Fruit fly (Drosophila melanogaster) whole organism, wandering third instar larva: Measurements from ENCODE around the gene CG10353.

Experiments used
- Abd-B ChIP-seq: fragments of >200 bp; optimal IDR thresholded peaks from 2 replicates; lab custom pipeline; 2017; ENCODE audit warnings: missing biosample characterization, missing genetic modification characterization
- CG32264 ChIP-seq: fragments of 200-800 bp; sonication (Bioruptor generic); optimal IDR thresholded peaks from 2 replicates; lab custom pipeline; 2016; ENCODE audit warnings: missing biosample characterization, missing genetic modification characterization
- CG9705 ChIP-seq: fragments of 200-800 bp; sonication (Bioruptor generic); optimal IDR thresholded peaks from 2 replicates; lab custom pipeline; 2018; ENCODE audit warnings: missing biosample characterization, mild to moderate bottlenecking, missing genetic modification characterization
- CrebA ChIP-seq: fragments of 200-800 bp; sonication (Bioruptor generic); optimal IDR thresholded peaks from 2 replicates; lab custom pipeline; 2016; ENCODE audit warnings: missing biosample characterization, mild to moderate bottlenecking, missing genetic modification characterization, borderline replicate concordance
- Dfd ChIP-seq: fragments of >200 bp; optimal IDR thresholded peaks from 2 replicates; lab custom pipeline; 2017; ENCODE audit warnings: missing biosample characterization, missing genetic modification characterization
- Dif ChIP-seq: fragments of 200-275, 200-300 bp; sonication (Bioruptor generic); optimal IDR thresholded peaks from 2 replicates; lab custom pipeline; 2018; ENCODE audit warnings: missing biosample characterization, missing genetic modification characterization; ENCODE audit not compliant: partially characterized antibody
- GATAd ChIP-seq: sonication (Bioruptor generic); optimal IDR thresholded peaks from 2 replicates; lab custom pipeline; 2016; ENCODE audit warnings: missing biosample characterization, missing genetic modification characterization
- HLH106 ChIP-seq: fragments of 200-800 bp; optimal IDR thresholded peaks from 3 replicates; lab custom pipeline; 2019; ENCODE audit warnings: missing biosample characterization, mild to moderate bottlenecking, missing genetic modification characterization, moderate library complexity
- Hnf4 ChIP-seq: fragments of 200-800 bp; sonication (Bioruptor generic); optimal IDR thresholded peaks from 2 replicates; lab custom pipeline; 2016; ENCODE audit warnings: missing biosample characterization, mild to moderate bottlenecking, missing genetic modification characterization
- Hr78 ChIP-seq: fragments of >200 bp; optimal IDR thresholded peaks from 2 replicates; lab custom pipeline; 2017; ENCODE audit warnings: missing biosample characterization, missing genetic modification characterization
- Hr83 ChIP-seq: fragments of 200-300 bp; sonication (Bioruptor generic); optimal IDR thresholded peaks from 2 replicates; lab custom pipeline; 2016; ENCODE audit warnings: missing biosample characterization, mild to moderate bottlenecking, missing genetic modification characterization, moderate library complexity; ENCODE audit not compliant: poor library complexity, severe bottlenecking
- Jra ChIP-seq: sonication (Bioruptor generic); optimal IDR thresholded peaks from 2 replicates; lab custom pipeline; 2016; ENCODE audit warnings: missing biosample characterization, missing genetic modification characterization
- Mio ChIP-seq: sonication (Bioruptor generic); optimal IDR thresholded peaks from 2 replicates; lab custom pipeline; 2016; ENCODE audit warnings: missing biosample characterization, missing genetic modification characterization
- Myc ChIP-seq: fragments of >200 bp; optimal IDR thresholded peaks from 2 replicates; lab custom pipeline; 2017
- N ChIP-seq: fragments of >200 bp; optimal IDR thresholded peaks from 2 replicates; lab custom pipeline; 2018; ENCODE audit warnings: missing biosample characterization, missing external identifiers, missing genetic modification characterization
- OdsH ChIP-seq: fragments of 200-800 bp; sonication (Bioruptor generic); optimal IDR thresholded peaks from 2 replicates; lab custom pipeline; 2016; ENCODE audit warnings: missing biosample characterization, mild to moderate bottlenecking, missing genetic modification characterization
- Rel ChIP-seq, 2 experiments: fragments of 200-800 bp; sonication (Bioruptor generic) in 1 of 2; optimal IDR thresholded peaks; 2 replicates in 1 of 2; 3 replicates in 1 of 2; lab custom pipeline; 2016 to 2019; ENCODE audit warnings: mild to moderate bottlenecking in 2 of 2, missing biosample characterization in 2 of 2, missing genetic modification characterization in 2 of 2, moderate library complexity in 1 of 2
- Sp1 ChIP-seq: fragments of 200-800 bp; sonication (Bioruptor generic); optimal IDR thresholded peaks from 3 replicates; lab custom pipeline; 2019; ENCODE audit warnings: missing biosample characterization, mild to moderate bottlenecking, missing genetic modification characterization, moderate library complexity
- Vsx2 ChIP-seq: fragments of 200-300, 225-300 bp; sonication (Bioruptor generic); optimal IDR thresholded peaks from 2 replicates; lab custom pipeline; 2018; ENCODE audit warnings: missing biosample characterization, missing genetic modification characterization; ENCODE audit not compliant: partially characterized antibody
- br ChIP-seq: fragments of 200-800 bp; sonication (Bioruptor generic); optimal IDR thresholded peaks from 2 replicates; lab custom pipeline; 2016; ENCODE audit warnings: missing biosample characterization, missing genetic modification characterization
- brk ChIP-seq: fragments of 200-800 bp; sonication (Bioruptor generic); optimal IDR thresholded peaks from 2 replicates; lab custom pipeline; 2016; ENCODE audit warnings: missing biosample characterization, mild to moderate bottlenecking, missing genetic modification characterization
- dl ChIP-seq, 2 experiments: fragments of 175-275, 200-275 bp in 1 of 2; fragments of 200-275 bp in 1 of 2; sonication (Bioruptor generic); optimal IDR thresholded peaks; lab custom pipeline; 2018; ENCODE audit warnings: mild to moderate bottlenecking in 2 of 2, missing biosample characterization in 2 of 2, missing genetic modification characterization in 2 of 2, moderate library complexity in 2 of 2; ENCODE audit not compliant: partially characterized antibody in 2 of 2, insufficient read depth in 1 of 2
- dmrt93B ChIP-seq: fragments of 200-800 bp; sonication (Bioruptor generic); optimal IDR thresholded peaks from 2 replicates; lab custom pipeline; 2018; ENCODE audit warnings: missing biosample characterization, mild to moderate bottlenecking, missing genetic modification characterization
- dsf ChIP-seq: sonication (Bioruptor generic); optimal IDR thresholded peaks from 2 replicates; lab custom pipeline; 2016; ENCODE audit warnings: missing biosample characterization, missing genetic modification characterization, borderline replicate concordance
- ey ChIP-seq: fragments of 200-800 bp; sonication (Bioruptor generic); optimal IDR thresholded peaks from 2 replicates; lab custom pipeline; 2016; ENCODE audit warnings: missing biosample characterization, missing genetic modification characterization
- foxo ChIP-seq, 2 experiments: fragments of 200-800 bp; sonication (Bioruptor generic); optimal IDR thresholded peaks; 2 replicates in 1 of 2; 3 replicates in 1 of 2; lab custom pipeline; 2016 to 2017; ENCODE audit warnings: missing biosample characterization in 2 of 2, missing genetic modification characterization in 2 of 2
- fru ChIP-seq: fragments of 200-800 bp; sonication (Bioruptor generic); optimal IDR thresholded peaks from 3 replicates; lab custom pipeline; 2016; ENCODE audit warnings: missing biosample characterization, mild to moderate bottlenecking, missing genetic modification characterization
- h ChIP-seq: fragments of 200-800 bp; sonication (Bioruptor generic); optimal IDR thresholded peaks from 3 replicates; lab custom pipeline; 2016; ENCODE audit warnings: missing biosample characterization, mild to moderate bottlenecking, missing genetic modification characterization
- jim ChIP-seq: fragments of 175-275, 200-325 bp; sonication (Bioruptor generic); optimal IDR thresholded peaks from 2 replicates; lab custom pipeline; 2016; ENCODE audit warnings: missing biosample characterization, mild to moderate bottlenecking, missing genetic modification characterization
- lola ChIP-seq: fragments of >200 bp; optimal IDR thresholded peaks from 2 replicates; lab custom pipeline; 2017; ENCODE audit warnings: missing biosample characterization, missing genetic modification characterization
- pan ChIP-seq: fragments of >200 bp; optimal IDR thresholded peaks from 2 replicates; lab custom pipeline; 2017
- psq ChIP-seq: fragments of 200-800 bp; sonication (Bioruptor generic); optimal IDR thresholded peaks from 3 replicates; lab custom pipeline; 2017; ENCODE audit warnings: missing biosample characterization, mild to moderate bottlenecking, missing genetic modification characterization, moderate library complexity
- rgr ChIP-seq: fragments of 200-800 bp; sonication (Bioruptor generic); optimal IDR thresholded peaks from 3 replicates; lab custom pipeline; 2016; ENCODE audit warnings: missing biosample characterization, mild to moderate bottlenecking, missing genetic modification characterization
- sage ChIP-seq: fragments of 200-800 bp; sonication (Bioruptor generic); optimal IDR thresholded peaks from 2 replicates; lab custom pipeline; 2016; ENCODE audit warnings: missing biosample characterization, mild to moderate bottlenecking, missing genetic modification characterization
- sv ChIP-seq: fragments of 200-800 bp; sonication (Bioruptor generic); optimal IDR thresholded peaks from 3 replicates; lab custom pipeline; 2016; ENCODE audit warnings: missing biosample characterization, missing genetic modification characterization
- tai ChIP-seq: sonication (Bioruptor generic); optimal IDR thresholded peaks from 2 replicates; lab custom pipeline; 2016; ENCODE audit warnings: missing biosample characterization, missing genetic modification characterization
- usp ChIP-seq: fragments of >200 bp; optimal IDR thresholded peaks from 2 replicates; lab custom pipeline; 2017; ENCODE audit warnings: missing biosample characterization, missing genetic modification characterization
- woc ChIP-seq: sonication (Bioruptor generic); optimal IDR thresholded peaks from 2 replicates; lab custom pipeline; 2016; ENCODE audit warnings: missing biosample characterization, mild to moderate bottlenecking, missing genetic modification characterization

CG10353 gene

dm6 chrX:11886976-11887375, at the start of gene CG10353, which contains the start of gene SelG:
Gene CG10353, minus strand, starts transcription at chrX:11887162.
Gene SelG, plus strand, starts transcription at chrX:11887284.
- no peak for TF ChIP-seq Dif (GFP tag; lab: Kevin White, UChicago)
- no peak for TF ChIP-seq CrebA (GFP tag; lab: Kevin White, UChicago)
- peak; percentile 62 for TF ChIP-seq h
- TF ChIP-seq pan (lab: Kevin White, UChicago): no peak
- peak; percentile 38 for TF ChIP-seq ey
- TF ChIP-seq Hnf4 (GFP tag; lab: Kevin White, UChicago): peak; percentile 86
- peak; percentile 57 for TF ChIP-seq fru (GFP tag; lab: Kevin White, UChicago)
- TF ChIP-seq Hr83 (GFP tag; lab: Kevin White, UChicago): peak; percentile 84
- peak; percentile 31 for TF ChIP-seq woc (GFP tag; lab: Kevin White, UChicago)
- no peak for TF ChIP-seq Dfd
- TF ChIP-seq rgr (GFP tag; lab: Kevin White, UChicago): peak; percentile 59
- peak; percentile 53 for TF ChIP-seq Myc (lab: Kevin White, UChicago)
- no peak for TF ChIP-seq brk (GFP tag; lab: Kevin White, UChicago)
- TF ChIP-seq dmrt93B (GFP tag; lab: Kevin White, UChicago): no peak
- TF ChIP-seq sv: peak; percentile 11
- TF ChIP-seq Vsx2: no peak
- TF ChIP-seq usp (GFP tag; lab: Kevin White, UChicago): no peak
- TF ChIP-seq psq (GFP tag; lab: Kevin White, UChicago): no peak
- TF ChIP-seq CG32264 (GFP tag; lab: Kevin White, UChicago): no peak
- no peak for TF ChIP-seq dsf
- TF ChIP-seq foxo (GFP tag; optimal IDR thresholded peaks at IDR 0.05; lab: Kevin White, UChicago): peak in 1 of 2 experiments; percentile 56
- peak; percentile 72 for TF ChIP-seq Jra (GFP tag; lab: Kevin White, UChicago)
- no peak for TF ChIP-seq dl (GFP tag; optimal IDR thresholded peaks at IDR 0.05; lab: Kevin White, UChicago; ENCODE audit: insufficient read depth in 1 of 2, partially characterized antibody in 2 of 2)
- no peak for TF ChIP-seq jim
- no peak for TF ChIP-seq Hr78 (GFP tag; lab: Kevin White, UChicago)
- no peak for TF ChIP-seq Rel (GFP tag; optimal IDR thresholded peaks at IDR 0.05; lab: Kevin White, UChicago)
- TF ChIP-seq Rel (tag; optimal IDR thresholded peaks at IDR 0.05; lab: Kevin White, UChicago): peak; percentile 42
- no peak for TF ChIP-seq sage
- no peak for TF ChIP-seq N (GFP tag; lab: Kevin White, UChicago)
- TF ChIP-seq OdsH (GFP tag; lab: Kevin White, UChicago): peak; percentile 21
- TF ChIP-seq tai (GFP tag; lab: Kevin White, UChicago): no peak
- TF ChIP-seq Abd-B: no peak
- TF ChIP-seq CG9705 (GFP tag; lab: Kevin White, UChicago): no peak
- peak; percentile 4 for TF ChIP-seq HLH106 (tag; lab: Kevin White, UChicago)
- no peak for TF ChIP-seq GATAd
- TF ChIP-seq br (GFP tag; lab: Kevin White, UChicago): peak; percentile 50
- TF ChIP-seq lola: no peak
- TF ChIP-seq Mio: no peak
- peak; percentile 44 for TF ChIP-seq Sp1 (GFP tag; lab: Kevin White, UChicago)

- TF ChIP-seq woc (GFP tag; lab: Kevin White, UChicago): no peak
- TF ChIP-seq dsf: no peak
- no peak for TF ChIP-seq CG32264 (GFP tag; lab: Kevin White, UChicago)
These were observed 43.8 kb upstream of the CG10353 start, which contains the start of gene Pdzd8 for dm6 chrX:11930726-11931125. Gene Pdzd8, minus strand, starts transcription at chrX:11930850.

- no peak for TF ChIP-seq GATAd
- TF ChIP-seq sv: no peak
- TF ChIP-seq usp (GFP tag; lab: Kevin White, UChicago): no peak
- TF ChIP-seq br (GFP tag; lab: Kevin White, UChicago): peak; percentile 19
- TF ChIP-seq Abd-B: no peak
- TF ChIP-seq tai (GFP tag; lab: Kevin White, UChicago): no peak
- TF ChIP-seq fru (GFP tag; lab: Kevin White, UChicago): peak; percentile 55
- TF ChIP-seq h: peak; percentile 80
- peak in 1 of 2 experiments; percentile 67 for TF ChIP-seq foxo (GFP tag; optimal IDR thresholded peaks at IDR 0.05; lab: Kevin White, UChicago)
- no peak for TF ChIP-seq Hr78 (GFP tag; lab: Kevin White, UChicago)
- TF ChIP-seq CrebA (GFP tag; lab: Kevin White, UChicago): no peak
- TF ChIP-seq rgr (GFP tag; lab: Kevin White, UChicago): peak; percentile 68
- peak; percentile 23 for TF ChIP-seq woc (GFP tag; lab: Kevin White, UChicago)
- peak; percentile 88 for TF ChIP-seq HLH106 (tag; lab: Kevin White, UChicago)
- no peak for TF ChIP-seq Rel (GFP tag; optimal IDR thresholded peaks at IDR 0.05; lab: Kevin White, UChicago)
- peak; percentile 56 for TF ChIP-seq Rel (tag; optimal IDR thresholded peaks at IDR 0.05; lab: Kevin White, UChicago)
- peak; percentile 2 for TF ChIP-seq Hr83 (GFP tag; lab: Kevin White, UChicago)
- TF ChIP-seq N (GFP tag; lab: Kevin White, UChicago): no peak
- peak; percentile 75 for TF ChIP-seq Sp1 (GFP tag; lab: Kevin White, UChicago)
- TF ChIP-seq CG32264 (GFP tag; lab: Kevin White, UChicago): peak; percentile 42
- peak; percentile 30 for TF ChIP-seq CG9705 (GFP tag; lab: Kevin White, UChicago)
- peak; percentile 69 for TF ChIP-seq ey
- TF ChIP-seq OdsH (GFP tag; lab: Kevin White, UChicago): peak; percentile 57
- TF ChIP-seq dmrt93B (GFP tag; lab: Kevin White, UChicago): peak; percentile 47
- TF ChIP-seq Hnf4 (GFP tag; lab: Kevin White, UChicago): peak; percentile 59
- peak; percentile 60 for TF ChIP-seq sage
- peak; percentile 68 for TF ChIP-seq brk (GFP tag; lab: Kevin White, UChicago)
- peak; percentile 29 for TF ChIP-seq psq (GFP tag; lab: Kevin White, UChicago)
- no peak for TF ChIP-seq pan (lab: Kevin White, UChicago)
- no peak for TF ChIP-seq Mio
These were observed 38.3 kb upstream of the CG10353 start for dm6 chrX:11925213-11925612.
